Fruit fly (Drosophila melanogaster) S2 (cell line): Measurements from ENCODE around the gene CG5880.

ENCODE experiments used
- CG8478 ChIP-seq: fragments of >200 bp; optimal IDR thresholded peaks from 2 replicates; lab custom pipeline; 2018
- CTCF ChIP-seq, 2 experiments: fragments of >200 bp; optimal IDR thresholded peaks; 2 replicates each; lab custom pipeline; 2018

- no peak for TF ChIP-seq CG8478 (lab: Kevin White, UChicago)
- peak in 1 of 2 experiments; percentile 38 for TF ChIP-seq CTCF (optimal IDR thresholded peaks at IDR 0.05; lab: Kevin White, UChicago)
These were observed 33.8 kb upstream of the CG5880 start for dm6 chr3R:27082752-27083151.
